Worm (Caenorhabditis elegans) whole organism, L4 larva: ENCODE data around the gene C05C10.8.

Source experiments
- F10B5.3 ChIP-seq: sonication (generic microtip); optimal IDR thresholded peaks from 2 replicates; lab custom pipeline; 2016; ENCODE audit warnings: mild to moderate bottlenecking, missing genetic modification characterization, missing compliant biosample characterization
- F37D6.2 ChIP-seq: sonication (generic microtip); optimal IDR thresholded peaks from 2 replicates; lab custom pipeline; 2016; ENCODE audit warnings: mild to moderate bottlenecking, missing genetic modification characterization, missing compliant biosample characterization
- T26A8.4 ChIP-seq: fragments of 200-800 bp; sonication (Bioruptor generic); IDR thresholded peaks from 2 replicates; pipeline ENCODE4 v1.3.6; 2022; ENCODE audit warnings: missing genetic modification characterization, missing compliant biosample characterization
- Y105C5A.15 ChIP-seq: fragments of 200-800 bp; sonication (Bioruptor generic); IDR thresholded peaks from 2 replicates; pipeline ENCODE4 v1.3.6; 2022; ENCODE audit warnings: missing genetic modification characterization, missing compliant biosample characterization
- Y48G9A.11 ChIP-seq: fragments of 200-800 bp; sonication (Bioruptor generic); IDR thresholded peaks from 2 replicates; pipeline ENCODE4 v1.3.6; 2022; ENCODE audit warnings: missing genetic modification reagents, missing genetic modification characterization, missing compliant biosample characterization
- ZK337.2 ChIP-seq: fragments of 200-800 bp; sonication (Bioruptor generic); IDR thresholded peaks from 2 replicates; pipeline ENCODE4 v1.3.6; 2022; ENCODE audit warnings: missing genetic modification reagents, missing genetic modification characterization, missing compliant biosample characterization
- aha-1 ChIP-seq: fragments of 150-350 bp; peaks from one replicate; lab custom pipeline; 2014; ENCODE audit warnings: missing biosample characterization, missing genetic modification characterization
- attf-4 ChIP-seq: sonication (generic microtip); optimal IDR thresholded peaks from 3 replicates; lab custom pipeline; 2017; ENCODE audit warnings: missing biosample characterization, missing genetic modification characterization
- ceh-82 ChIP-seq: sonication (generic microtip); optimal IDR thresholded peaks from 2 replicates; lab custom pipeline; 2017; ENCODE audit warnings: missing biosample characterization, missing genetic modification characterization
- ces-1 ChIP-seq: fragments of 150-350 bp; sonication (generic microtip); optimal IDR thresholded peaks from 4 replicates; lab custom pipeline; 2014; ENCODE audit warnings: missing biosample characterization, missing genetic modification reagents, missing genetic modification characterization
- ctbp-1 ChIP-seq: fragments of 200-800 bp; sonication (Bioruptor generic); IDR thresholded peaks from 2 replicates; pipeline ENCODE4 v1.3.6; 2022; ENCODE audit warnings: missing genetic modification reagents, missing genetic modification characterization, missing compliant biosample characterization
- daf-19 ChIP-seq: fragments of 200-800 bp; sonication (Bioruptor generic); conservative IDR thresholded peaks from 2 replicates; pipeline ENCODE4 v1.3.6; 2022; ENCODE audit warnings: missing genetic modification characterization, missing compliant biosample characterization
- dpl-1 ChIP-seq: fragments of 150-350 bp; optimal IDR thresholded peaks from 2 replicates; lab custom pipeline; 2014; ENCODE audit warnings: missing biosample characterization, missing genetic modification reagents, missing genetic modification characterization
- duxl-1 ChIP-seq: sonication (generic microtip); optimal IDR thresholded peaks from 2 replicates; lab custom pipeline; 2016; ENCODE audit warnings: mild to moderate bottlenecking, missing genetic modification characterization, moderate library complexity, missing compliant biosample characterization; ENCODE audit not compliant: poor library complexity
- lim-7 ChIP-seq: fragments of 200-800 bp; sonication (Bioruptor generic); IDR thresholded peaks from 2 replicates; pipeline ENCODE4 v1.3.6; 2022; ENCODE audit warnings: missing genetic modification characterization, missing compliant biosample characterization
- lsy-2 ChIP-seq, 2 experiments: fragments of 150-350 bp in 1 of 2; sonication (generic microtip) in 1 of 2; optimal IDR thresholded peaks; 2 replicates each; lab custom pipeline; 2014 to 2017; ENCODE audit warnings: missing biosample characterization in 2 of 2, missing genetic modification characterization in 2 of 2
- mes-2 ChIP-seq: sonication (generic microtip); optimal IDR thresholded peaks from 2 replicates; lab custom pipeline; 2016; ENCODE audit warnings: missing genotype, mild to moderate bottlenecking, missing genetic modification characterization, missing compliant biosample characterization; ENCODE audit not compliant: poor library complexity, severe bottlenecking
- nhr-102 ChIP-seq: sonication (generic microtip); optimal IDR thresholded peaks from 2 replicates; lab custom pipeline; 2016; ENCODE audit warnings: mild to moderate bottlenecking, missing genetic modification characterization, moderate library complexity, missing compliant biosample characterization
- nhr-25 ChIP-seq: sonication (generic microtip); optimal IDR thresholded peaks from 2 replicates; lab custom pipeline; 2017; ENCODE audit warnings: missing genetic modification characterization, mild to moderate bottlenecking, missing compliant biosample characterization, antibody characterized with exemption, moderate library complexity, borderline replicate concordance; ENCODE audit not compliant: insufficient read depth
- nhr-28 ChIP-seq: fragments of 150-350 bp; optimal IDR thresholded peaks from 2 replicates; lab custom pipeline; 2014; ENCODE audit warnings: missing biosample characterization, missing genetic modification characterization
- pha-4 ChIP-seq, 2 experiments: fragments of 150-350 bp in 1 of 2; fragments of 200-800 bp in 1 of 2; sonication (Bioruptor generic) in 1 of 2; IDR thresholded peaks in 1 of 2; optimal IDR thresholded peaks in 1 of 2; 2 replicates each; pipeline versions ENCODE4 v1.3.6 to Lab custom; 2014 to 2022; ENCODE audit warnings: missing genetic modification characterization in 2 of 2, missing genetic modification reagents in 2 of 2, missing biosample characterization in 1 of 2, missing compliant biosample characterization in 1 of 2
- spr-3 ChIP-seq: fragments of 200-800 bp; sonication (Bioruptor generic); optimal IDR thresholded peaks from 2 replicates; lab custom pipeline; 2018; ENCODE audit warnings: mild to moderate bottlenecking, missing genetic modification characterization, missing compliant biosample characterization
- tra-1 ChIP-seq: fragments of 200-800 bp; sonication (Bioruptor generic); IDR thresholded peaks from 2 replicates; pipeline ENCODE4 v1.3.6; 2022; ENCODE audit warnings: missing genetic modification reagents, missing genetic modification characterization, missing compliant biosample characterization
- unc-130 ChIP-seq: sonication (generic microtip); optimal IDR thresholded peaks from 2 replicates; lab custom pipeline; 2016; ENCODE audit warnings: missing genetic modification reagents, missing genetic modification characterization, missing compliant biosample characterization
- unc-62 ChIP-seq, 3 experiments: fragments of 150-350 bp in 1 of 3; sonication (generic microtip); optimal IDR thresholded peaks in 2 of 3; peaks in 1 of 3; 1 replicate in 1 of 3; 2 replicates in 2 of 3; lab custom pipeline; 2014 to 2017; ENCODE audit warnings: missing biosample characterization in 3 of 3, missing genetic modification characterization in 3 of 3, missing genetic modification reagents in 3 of 3, missing genotype in 1 of 3
- zfp-3 ChIP-seq: fragments of 200-800 bp; sonication (Bioruptor generic); conservative IDR thresholded peaks from 2 replicates; pipeline ENCODE4 v1.3.6; 2022; ENCODE audit warnings: missing genetic modification reagents, missing genetic modification characterization, missing compliant biosample characterization

C05C10.8 gene

DNA sequence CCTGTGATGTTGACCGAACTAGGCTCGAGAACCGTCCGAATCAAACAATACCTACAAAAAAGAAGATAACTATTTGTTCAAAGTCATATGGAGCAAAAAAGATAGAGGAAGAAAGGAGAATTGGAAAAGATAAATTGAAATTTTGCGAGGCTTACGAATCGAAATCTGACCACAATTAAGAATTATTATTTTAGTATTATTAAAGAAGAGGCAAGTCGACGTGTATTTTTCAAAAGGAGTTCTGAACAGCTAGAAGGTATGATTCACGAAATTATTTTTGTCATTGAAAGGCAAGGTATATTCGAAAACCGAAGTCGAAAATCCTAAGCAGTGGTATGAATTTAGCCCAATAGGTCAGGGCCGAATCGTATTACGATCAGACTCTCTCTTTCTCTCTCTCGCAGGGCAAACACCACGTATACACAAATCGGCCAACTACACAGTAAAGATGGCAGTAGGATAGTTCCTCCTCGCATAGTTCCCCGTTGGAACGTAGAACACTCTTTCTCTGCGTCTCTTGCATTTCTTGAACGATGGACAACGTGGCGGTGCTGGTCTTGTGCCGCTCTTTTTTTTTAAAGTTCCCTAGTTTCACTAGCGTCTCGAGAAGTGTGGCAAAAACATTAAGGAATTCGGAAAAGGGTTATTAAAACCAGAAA, 26.6 kb downstream of the C05C10.8 start, which contains the start of gene vgln-1 (continued):
- TF ChIP-seq Y105C5A.15 (GFP tag; lab: Robert Waterston, UW) = 0 out of 2 replicates have a peak, but pooled peaks have one; percentile 37
- peak; percentile 16 for TF ChIP-seq dpl-1 (GFP tag; lab: Kevin White, UChicago)

DNA sequence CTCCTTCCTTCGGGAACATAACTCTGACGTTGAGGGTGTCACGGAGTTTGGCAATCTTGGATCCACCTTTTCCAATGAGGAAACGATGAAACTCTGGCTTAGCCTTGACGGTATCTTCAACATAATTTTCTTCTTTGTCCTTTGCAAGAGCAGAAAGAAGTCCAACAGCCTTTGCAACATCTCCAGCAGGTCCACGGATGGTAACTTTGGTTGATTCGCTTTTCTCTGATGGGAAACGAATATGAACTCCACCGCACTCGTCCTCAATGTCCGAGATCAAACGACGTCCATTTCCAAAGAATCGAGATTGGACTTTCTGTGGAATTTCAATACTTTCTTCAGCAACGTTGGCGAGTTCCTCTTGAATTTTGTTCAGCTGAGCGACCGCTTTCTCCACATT, 29.3 kb downstream of the C05C10.8 start:
- peak in 1 of 2 experiments; percentile 93 for TF ChIP-seq unc-62 (GFP tag; optimal IDR thresholded peaks at IDR 0.05 in 1 of 2; lab: Kevin White, UChicago)
- no peak for TF ChIP-seq unc-62 (tag; optimal IDR thresholded peaks at IDR 0.05; lab: Kevin White, UChicago)
- TF ChIP-seq ctbp-1 (GFP tag; lab: Robert Waterston, UW) = no peak
- no peak for TF ChIP-seq Y48G9A.11 (GFP tag; lab: Robert Waterston, UW)
- no peak for TF ChIP-seq attf-4 (tag; lab: Kevin White, UChicago)
- no peak for TF ChIP-seq zfp-3 (GFP tag; lab: Robert Waterston, UW)
- TF ChIP-seq pha-4 (GFP tag; IDR thresholded peaks at IDR 0.05; lab: Robert Waterston, UW) = no peak
- TF ChIP-seq pha-4 (tag; optimal IDR thresholded peaks at IDR 0.05; lab: Kevin White, UChicago) = no peak

DNA sequence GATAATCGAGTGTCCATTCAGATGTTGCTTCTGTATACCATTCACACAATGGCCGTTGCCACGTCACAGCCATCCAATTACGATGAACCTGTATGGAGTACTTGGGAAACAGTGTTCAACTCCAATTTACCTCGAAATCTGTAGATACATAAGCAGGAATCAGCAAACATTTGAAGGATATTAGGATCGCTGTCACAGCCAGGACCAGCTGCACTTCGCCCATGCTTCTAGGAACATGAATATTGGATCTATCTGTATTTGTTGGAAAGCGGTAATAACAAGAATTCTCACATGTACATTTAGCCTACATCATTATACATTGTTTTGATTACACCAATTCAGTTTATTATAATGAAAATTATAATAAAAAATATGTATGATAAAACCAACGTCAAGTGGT, 31.6 kb downstream of the C05C10.8 start, which contains the start of gene algn-8:
Gene algn-8, minus strand, starts transcription at position 227 of the 400 bp plus-strand sequence.
- TF ChIP-seq zfp-3 (GFP tag; lab: Robert Waterston, UW) (0 out of 2 replicates have a peak, but pooled peaks have one; percentile 29), spr-3 (GFP tag; lab: Kevin White, UChicago) (peak; percentile 10), duxl-1 (tag; lab: Kevin White, UChicago) (peak; percentile 46), unc-130 (GFP tag; lab: Kevin White, UChicago) (no peak), lim-7 (GFP tag; lab: Robert Waterston, UW) (0 out of 2 replicates have a peak, but pooled peaks have one; percentile 18), nhr-102 (peak; percentile 32), nhr-25 (peak; percentile 26), T26A8.4 (0 out of 2 replicates have a peak, but pooled peaks have one; percentile 49), ZK337.2 (no peak), mes-2 (peak; percentile 22), tra-1 (GFP tag; lab: Robert Waterston, UW) (0 out of 2 replicates have a peak, but pooled peaks have one; percentile 16), F10B5.3 (peak; percentile 3), lsy-2 (tag; optimal IDR thresholded peaks at IDR 0.05; lab: Kevin White, UChicago) (no peak)

DNA sequence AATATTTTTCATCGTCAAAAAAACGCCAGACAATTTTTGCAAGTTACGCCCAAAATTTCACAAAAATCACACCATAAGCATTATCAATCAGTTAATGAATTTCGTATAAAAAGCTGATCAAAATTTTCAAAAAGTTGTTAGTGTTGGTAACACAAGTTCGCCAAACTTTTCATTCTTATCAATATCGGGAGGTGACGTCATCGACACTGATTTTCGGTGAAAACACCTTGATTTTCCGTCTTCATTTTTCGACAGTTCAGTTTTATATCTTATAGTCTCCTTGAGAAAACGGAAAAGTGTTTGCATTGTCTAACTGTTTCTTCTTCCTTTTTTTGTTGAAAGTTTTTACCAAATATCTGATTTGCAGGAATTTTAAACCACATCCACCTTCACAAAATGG, 37.0 kb downstream of the C05C10.8 start, which contains the start of gene C08H9.15:
Gene C08H9.15, plus strand, starts transcription at position 368 of the 400 bp plus-strand sequence.
- TF ChIP-seq nhr-28 (tag; lab: Kevin White, UChicago) (peak; percentile 11), F37D6.2 (tag; lab: Kevin White, UChicago) (no peak)
- TF ChIP-seq, all 104 proteins: peak for 1

DNA sequence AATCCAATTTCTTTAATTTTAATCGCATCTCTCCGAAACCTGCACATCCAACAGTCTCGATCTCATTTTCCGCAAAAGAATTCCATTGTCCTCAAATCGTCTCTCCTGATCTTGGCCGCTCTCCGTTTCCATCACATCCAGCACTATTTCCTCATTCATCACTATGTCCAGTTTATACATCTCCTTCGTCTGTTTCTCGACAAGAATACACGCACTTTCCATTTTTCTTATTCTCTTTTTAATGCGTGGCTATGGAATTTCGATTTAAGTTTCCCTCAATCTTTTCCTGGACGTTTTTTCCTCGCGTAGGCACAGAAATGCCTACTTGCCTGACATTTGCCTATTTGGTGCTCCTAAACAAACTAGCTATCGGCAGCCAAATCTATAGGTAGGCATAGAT, 38.0 kb downstream of the C05C10.8 start:
- TF ChIP-seq daf-19 (GFP tag; lab: Robert Waterston, UW) (no peak), spr-3 (GFP tag; lab: Kevin White, UChicago) (no peak), ceh-82 (tag; lab: Kevin White, UChicago) (no peak), aha-1 (peak; percentile 73), unc-62 (GFP tag; optimal IDR thresholded peaks at IDR 0.05 in 1 of 2; lab: Kevin White, UChicago) (peak in 1 of 2 experiments; percentile 8), unc-62 (tag; optimal IDR thresholded peaks at IDR 0.05; lab: Kevin White, UChicago) (no peak), ces-1 (GFP tag; lab: Kevin White, UChicago) (no peak)
- TF ChIP-seq, all 104 proteins: peak for 2
